Worm (Caenorhabditis elegans) whole organism, young adult: ENCODE data around the gene str-61.

Experiments
- B0019.2 ChIP-seq: fragments of 200-800 bp; sonication (Bioruptor generic); conservative IDR thresholded peaks from 2 replicates; pipeline ENCODE4 v1.3.6; 2022; ENCODE audit warnings: missing genetic modification reagents, missing genetic modification characterization, missing compliant biosample characterization
- B0261.1 ChIP-seq: sonication (generic microtip); optimal IDR thresholded peaks from 2 replicates; lab custom pipeline; 2016; ENCODE audit warnings: mild to moderate bottlenecking, missing genetic modification characterization, moderate library complexity, missing compliant biosample characterization
- C06A6.2 ChIP-seq: fragments of 200-800 bp; sonication (Bioruptor generic); conservative IDR thresholded peaks from 2 replicates; pipeline ENCODE4 v1.3.6; 2022; ENCODE audit warnings: missing genetic modification characterization, missing compliant biosample characterization
- F33H1.4 ChIP-seq: fragments of 200-800 bp; sonication (Bioruptor generic); IDR thresholded peaks from 2 replicates; pipeline ENCODE4 v1.3.6; 2022; ENCODE audit warnings: missing genetic modification reagents, missing genetic modification characterization, missing compliant biosample characterization
- F57A8.1 ChIP-seq: fragments of 200-800 bp; sonication (Bioruptor generic); optimal IDR thresholded peaks from 2 replicates; lab custom pipeline; 2018; ENCODE audit warnings: mild to moderate bottlenecking, missing genetic modification characterization, moderate library complexity, missing compliant biosample characterization
- F57C9.4 ChIP-seq: sonication (generic microtip); optimal IDR thresholded peaks from 2 replicates; lab custom pipeline; 2017; ENCODE audit warnings: mild to moderate bottlenecking, missing genetic modification characterization, missing compliant biosample characterization
- K11D2.4 ChIP-seq: fragments of 200-800 bp; sonication (Bioruptor generic); IDR thresholded peaks from 2 replicates; pipeline ENCODE4 v1.3.6; 2022; ENCODE audit warnings: missing genetic modification reagents, missing genetic modification characterization, missing compliant biosample characterization
- K12H6.12 ChIP-seq: fragments of 200-800 bp; sonication (Bioruptor generic); optimal IDR thresholded peaks from 2 replicates; lab custom pipeline; 2018; ENCODE audit warnings: mild to moderate bottlenecking, missing genetic modification characterization, missing compliant biosample characterization
- Y67H2A.10 ChIP-seq: fragments of 200-800 bp; sonication (Bioruptor generic); conservative IDR thresholded peaks from 2 replicates; pipeline ENCODE4 v1.3.6; 2022; ENCODE audit warnings: missing genetic modification reagents, missing genetic modification characterization, missing compliant biosample characterization
- Y79H2A.3 ChIP-seq: fragments of 200-800 bp; sonication (Bioruptor generic); conservative IDR thresholded peaks from 2 replicates; pipeline ENCODE4 v1.3.6; 2022; ENCODE audit warnings: missing genetic modification reagents, missing genetic modification characterization, missing compliant biosample characterization
- ama-1 ChIP-seq, 3 experiments: fragments of 150-350 bp in 1 of 3; sonication (generic microtip) in 2 of 3; optimal IDR thresholded peaks; 2 replicates each; lab custom pipeline; 2014 to 2018; ENCODE audit warnings: missing biosample characterization in 2 of 3, missing genetic modification characterization in 2 of 3, missing genetic modification reagents in 2 of 3
- atf-7 ChIP-seq: sonication (generic microtip); optimal IDR thresholded peaks from 2 replicates; lab custom pipeline; 2017; ENCODE audit warnings: mild to moderate bottlenecking, missing genetic modification characterization, missing compliant biosample characterization
- athp-1 ChIP-seq: sonication (generic microtip); optimal IDR thresholded peaks from 2 replicates; lab custom pipeline; 2017; ENCODE audit warnings: mild to moderate bottlenecking, missing genetic modification characterization, missing compliant biosample characterization
- cebp-2 ChIP-seq: fragments of 200-800 bp; sonication (Bioruptor generic); IDR thresholded peaks from 2 replicates; pipeline ENCODE4 v1.3.6; 2022; ENCODE audit warnings: missing genetic modification characterization, missing compliant biosample characterization
- ceh-27 ChIP-seq: fragments of 200-800 bp; sonication (Bioruptor generic); optimal IDR thresholded peaks from 2 replicates; lab custom pipeline; 2018; ENCODE audit warnings: mild to moderate bottlenecking, missing genetic modification characterization, moderate library complexity, missing compliant biosample characterization
- ceh-58 ChIP-seq: fragments of 200-800 bp; sonication (Bioruptor generic); IDR thresholded peaks from 2 replicates; pipeline ENCODE4 v1.3.6; 2022; ENCODE audit warnings: missing genetic modification characterization, missing compliant biosample characterization
- ceh-91 ChIP-seq: fragments of 200-800 bp; sonication (Bioruptor generic); IDR thresholded peaks from 2 replicates; pipeline ENCODE4 v1.3.6; 2022; ENCODE audit warnings: missing genetic modification reagents, missing genetic modification characterization, missing compliant biosample characterization
- die-1 ChIP-seq: sonication (generic microtip); optimal IDR thresholded peaks from 2 replicates; lab custom pipeline; 2016; ENCODE audit warnings: missing genotype, mild to moderate bottlenecking, missing genetic modification characterization, missing compliant biosample characterization
- egl-44 ChIP-seq: fragments of 200-800 bp; sonication (Bioruptor generic); IDR thresholded peaks from 2 replicates; pipeline ENCODE4 v1.3.6; 2022; ENCODE audit warnings: missing genetic modification reagents, missing genetic modification characterization, missing compliant biosample characterization
- ekl-4 ChIP-seq: fragments of 200-800 bp; sonication (Bioruptor generic); IDR thresholded peaks from 2 replicates; pipeline ENCODE4 v1.3.6; 2022; ENCODE audit warnings: missing genetic modification reagents, missing genetic modification characterization, missing compliant biosample characterization
- fkh-3 ChIP-seq: sonication (generic microtip); optimal IDR thresholded peaks from 2 replicates; lab custom pipeline; 2016; ENCODE audit warnings: mild to moderate bottlenecking, missing genetic modification characterization, missing compliant biosample characterization
- hlh-26 ChIP-seq: fragments of 200-800 bp; sonication (Bioruptor generic); conservative IDR thresholded peaks from 2 replicates; pipeline ENCODE4 v1.3.6; 2022; ENCODE audit warnings: missing genetic modification reagents, missing genetic modification characterization, missing compliant biosample characterization
- let-607 ChIP-seq, 2 experiments: fragments of 200-800 bp in 1 of 2; sonication (Bioruptor generic) in 1 of 2; sonication (generic microtip) in 1 of 2; optimal IDR thresholded peaks; 2 replicates each; lab custom pipeline; 2016 to 2018; ENCODE audit warnings: mild to moderate bottlenecking in 2 of 2, missing compliant biosample characterization in 2 of 2, missing genetic modification characterization in 2 of 2, moderate library complexity in 2 of 2, missing genotype in 1 of 2
- lin-26 ChIP-seq: fragments of 200-800 bp; sonication (Bioruptor generic); IDR thresholded peaks from 2 replicates; pipeline ENCODE4 v1.3.6; 2022; ENCODE audit warnings: missing genetic modification reagents, missing genetic modification characterization, missing compliant biosample characterization
- lsy-27 ChIP-seq: sonication (generic microtip); optimal IDR thresholded peaks from 2 replicates; lab custom pipeline; 2017; ENCODE audit warnings: missing genetic modification characterization, mild to moderate bottlenecking, missing compliant biosample characterization, antibody characterized with exemption, missing genotype, borderline replicate concordance; ENCODE audit not compliant: insufficient read depth
- madf-6 ChIP-seq: fragments of 200-800 bp; sonication (Bioruptor generic); IDR thresholded peaks from 2 replicates; pipeline ENCODE4 v1.3.6; 2022; ENCODE audit warnings: missing genetic modification reagents, missing genetic modification characterization, missing compliant biosample characterization
- mcd-1 ChIP-seq: fragments of 200-800 bp; sonication (Bioruptor generic); IDR thresholded peaks from 2 replicates; pipeline ENCODE4 v1.3.6; 2022; ENCODE audit warnings: missing genetic modification reagents, missing genetic modification characterization, missing compliant biosample characterization
- mes-4 ChIP-seq: sonication (generic microtip); optimal IDR thresholded peaks from 2 replicates; lab custom pipeline; 2016; ENCODE audit warnings: missing genotype, missing genetic modification characterization, missing compliant biosample characterization
- nfya-2 ChIP-seq: fragments of 200-800 bp; sonication (Bioruptor generic); IDR thresholded peaks from 2 replicates; pipeline ENCODE4 v1.3.6; 2022; ENCODE audit warnings: missing genetic modification reagents, missing genetic modification characterization, missing compliant biosample characterization
- nhr-179 ChIP-seq: sonication (generic microtip); optimal IDR thresholded peaks from 2 replicates; lab custom pipeline; 2016; ENCODE audit warnings: mild to moderate bottlenecking, missing genetic modification characterization, missing compliant biosample characterization
- nhr-90 ChIP-seq: sonication (generic microtip); optimal IDR thresholded peaks from 2 replicates; lab custom pipeline; 2016; ENCODE audit warnings: missing genotype, mild to moderate bottlenecking, missing genetic modification characterization, missing compliant biosample characterization
- rec-8 ChIP-seq, 2 experiments: sonication (generic microtip); optimal IDR thresholded peaks; 2 replicates each; lab custom pipeline; 2016; ENCODE audit warnings: mild to moderate bottlenecking in 2 of 2, missing genetic modification characterization in 2 of 2, missing genetic modification reagents in 2 of 2, missing genotype in 2 of 2, missing biosample characterization in 1 of 2, missing compliant biosample characterization in 1 of 2, moderate library complexity in 1 of 2
- rpc-1 ChIP-seq, 2 experiments: fragments of 150-350 bp in 1 of 2; sonication (generic microtip) in 1 of 2; optimal IDR thresholded peaks; 2 replicates each; lab custom pipeline; 2014 to 2018; ENCODE audit warnings: missing biosample characterization in 1 of 2, missing genetic modification characterization in 1 of 2, missing genetic modification reagents in 1 of 2, missing genotype in 1 of 2
- sdz-38 ChIP-seq: sonication (generic microtip); optimal IDR thresholded peaks from 2 replicates; lab custom pipeline; 2016; ENCODE audit warnings: missing genotype, missing genetic modification characterization, missing compliant biosample characterization
- snpc-4 ChIP-seq, 5 experiments: fragments of 150-350 bp in 1 of 5; sonication (generic microtip) in 4 of 5; optimal IDR thresholded peaks; 2 replicates each; lab custom pipeline; 2014 to 2018; ENCODE audit warnings: missing genetic modification characterization in 5 of 5, missing biosample characterization in 3 of 5, antibody characterized with exemption in 2 of 5, mild to moderate bottlenecking in 2 of 5, missing compliant biosample characterization in 2 of 5, missing genotype in 2 of 5, moderate library complexity in 2 of 5, missing genetic modification reagents in 1 of 5
- sptf-2 ChIP-seq: fragments of 200-800 bp; sonication (Bioruptor generic); optimal IDR thresholded peaks from 2 replicates; lab custom pipeline; 2018; ENCODE audit warnings: mild to moderate bottlenecking, missing genetic modification characterization, missing compliant biosample characterization
- ztf-22 ChIP-seq: fragments of 200-800 bp; sonication (Bioruptor generic); optimal IDR thresholded peaks from 2 replicates; lab custom pipeline; 2018; ENCODE audit warnings: mild to moderate bottlenecking, missing genetic modification characterization, moderate library complexity, missing compliant biosample characterization
- ztf-25 ChIP-seq: fragments of 200-800 bp; sonication (Bioruptor generic); IDR thresholded peaks from 2 replicates; pipeline ENCODE4 v1.3.6; 2022; ENCODE audit warnings: missing genetic modification reagents, missing genetic modification characterization, missing compliant biosample characterization
- ztf-3 ChIP-seq: fragments of 200-800 bp; sonication (Bioruptor generic); optimal IDR thresholded peaks from 2 replicates; lab custom pipeline; 2018; ENCODE audit warnings: mild to moderate bottlenecking, missing genetic modification characterization, missing compliant biosample characterization
- ztf-6 ChIP-seq: fragments of 200-800 bp; sonication (Bioruptor generic); IDR thresholded peaks from 2 replicates; pipeline ENCODE4 v1.3.6; 2022; ENCODE audit warnings: missing genetic modification reagents, missing genetic modification characterization, missing compliant biosample characterization

The str-61 gene

ce11 chrV:16640366-16640765, 30.7 kb downstream of the str-61 start (continued):
- TF ChIP-seq ama-1 (optimal IDR thresholded peaks at IDR 0.05; lab: Kevin White, UChicago): no peak
- TF ChIP-seq ama-1 (GFP tag; optimal IDR thresholded peaks at IDR 0.05; lab: Kevin White, UChicago): no peak
- peak in 1 of 2 experiments; percentile 31 for TF ChIP-seq rec-8 (tag; optimal IDR thresholded peaks at IDR 0.05; lab: Kevin White, UChicago)
- TF ChIP-seq sdz-38 (tag; lab: Kevin White, UChicago): no peak
- no peak for TF ChIP-seq lsy-27
- 0 out of 2 replicates have a peak, but pooled peaks have one; percentile 77 for TF ChIP-seq cebp-2
- TF ChIP-seq nhr-90 (tag; lab: Kevin White, UChicago): peak; percentile 64
- TF ChIP-seq madf-6 (GFP tag; lab: Robert Waterston, UW): peak; percentile 45; the same call in 1 of the 2 replicates
- no peak for TF ChIP-seq ceh-58 (GFP tag; lab: Robert Waterston, UW)
- TF ChIP-seq die-1: peak; percentile 69
- 0 out of 2 replicates have a peak, but pooled peaks have one; percentile 15 for TF ChIP-seq mcd-1 (GFP tag; lab: Robert Waterston, UW)
- no peak for TF ChIP-seq F57A8.1 (GFP tag; lab: Kevin White, UChicago)
- no peak for TF ChIP-seq hlh-26 (GFP tag; lab: Robert Waterston, UW)
- TF ChIP-seq fkh-3 (tag; lab: Kevin White, UChicago): no peak
- TF ChIP-seq B0261.1 (tag; lab: Kevin White, UChicago): peak; percentile 79
- no peak for TF ChIP-seq ztf-22
- no peak for TF ChIP-seq ztf-25 (GFP tag; lab: Robert Waterston, UW)

- TF ChIP-seq Y67H2A.10 (GFP tag; lab: Robert Waterston, UW): no peak
- no peak for TF ChIP-seq nhr-179
- no peak for TF ChIP-seq mcd-1 (GFP tag; lab: Robert Waterston, UW)
- no peak for TF ChIP-seq athp-1 (tag; lab: Kevin White, UChicago)
- TF ChIP-seq snpc-4 (GFP tag; optimal IDR thresholded peaks at IDR 0.05; lab: Kevin White, UChicago): no peak
- no peak for TF ChIP-seq snpc-4 (tag; optimal IDR thresholded peaks at IDR 0.05; lab: Kevin White, UChicago)
- no peak for TF ChIP-seq nhr-90 (tag; lab: Kevin White, UChicago)
- TF ChIP-seq C06A6.2: no peak
Observed at ce11 chrV:16638204-16638603, 32.9 kb downstream of the str-61 start, which contains the start of gene srw-76. TSS of gene srw-76 (minus strand) at chrV:16638304.

- TF ChIP-seq athp-1 (tag; lab: Kevin White, UChicago): no peak
- no peak for TF ChIP-seq lin-26 (GFP tag; lab: Robert Waterston, UW)
- TF ChIP-seq egl-44 (GFP tag; lab: Robert Waterston, UW): no peak
- no peak for TF ChIP-seq Y79H2A.3 (GFP tag; lab: Robert Waterston, UW)
- no peak for TF ChIP-seq ceh-27 (GFP tag; lab: Kevin White, UChicago)
- no peak for TF ChIP-seq ztf-3
- TF ChIP-seq ztf-6 (GFP tag; lab: Robert Waterston, UW): no peak
- TF ChIP-seq rpc-1 (optimal IDR thresholded peaks at IDR 0.05; lab: Kevin White, UChicago): no peak
- no peak for TF ChIP-seq rpc-1 (tag; optimal IDR thresholded peaks at IDR 0.05; lab: Kevin White, UChicago)
- no peak for TF ChIP-seq ekl-4
- no peak for TF ChIP-seq let-607 (tag; optimal IDR thresholded peaks at IDR 0.05; lab: Kevin White, UChicago)
- no peak for TF ChIP-seq F33H1.4 (GFP tag; lab: Robert Waterston, UW)
- TF ChIP-seq mes-4: no peak
Observed at ce11 chrV:16635911-16636310, 35.2 kb downstream of the str-61 start, which contains the start of gene mltn-11. TSS of gene mltn-11 (plus strand) at chrV:16636186.

- no peak for TF ChIP-seq nfya-2 (GFP tag; lab: Robert Waterston, UW)
- no peak for TF ChIP-seq hlh-26 (GFP tag; lab: Robert Waterston, UW)
- TF ChIP-seq nhr-90 (tag; lab: Kevin White, UChicago): no peak
- TF ChIP-seq B0019.2 (GFP tag; lab: Robert Waterston, UW): no peak
- TF ChIP-seq atf-7 (tag; lab: Kevin White, UChicago): no peak
- no peak for TF ChIP-seq Y79H2A.3 (GFP tag; lab: Robert Waterston, UW)
- no peak for TF ChIP-seq K12H6.12 (tag; lab: Kevin White, UChicago)
- TF ChIP-seq sptf-2: no peak
- TF ChIP-seq fkh-3 (tag; lab: Kevin White, UChicago): no peak
- no peak for TF ChIP-seq F57C9.4 (tag; lab: Kevin White, UChicago)
- no peak for TF ChIP-seq ceh-91 (GFP tag; lab: Robert Waterston, UW)
- TF ChIP-seq K11D2.4: no peak
Observed at ce11 chrV:16629600-16629999, 41.5 kb downstream of the str-61 start, which contains the start of gene srd-21. TSS of gene srd-21 (plus strand) at chrV:16629900.
